Fruit fly (Drosophila melanogaster) whole organism, embryonic: ENCODE data around the gene Ets97D.

ENCODE experiments used
- ATbp ChIP-seq: fragments of 200-800 bp; sonication (Bioruptor generic); optimal IDR thresholded peaks from 2 replicates; lab custom pipeline; 2017; ENCODE audit warnings: missing biosample characterization, mild to moderate bottlenecking, missing genetic modification characterization, missing genetic modification reagents
- B-H1 ChIP-seq: fragments of 200-800 bp; sonication (Bioruptor generic); IDR thresholded peaks from 3 replicates; pipeline ENCODE4 v1.3.6; 2022; ENCODE audit warnings: missing biosample characterization, missing genetic modification characterization
- Bdp1 ChIP-seq: fragments of 200-800 bp; sonication (Bioruptor generic); optimal IDR thresholded peaks from 3 replicates; lab custom pipeline; 2016; ENCODE audit warnings: missing biosample characterization, missing genetic modification characterization
- CG10366 ChIP-seq: fragments of 200-800 bp; sonication (Bioruptor generic); IDR thresholded peaks from 2 replicates; pipeline ENCODE4 v1.3.6; 2022; ENCODE audit warnings: missing biosample characterization, missing genetic modification characterization
- CG11504 ChIP-seq: fragments of 200-800 bp; sonication (Bioruptor generic); optimal IDR thresholded peaks from 3 replicates; lab custom pipeline; 2019; ENCODE audit warnings: missing biosample characterization, mild to moderate bottlenecking, missing genetic modification characterization, moderate library complexity
- CG12236 ChIP-seq: fragments of 200-800 bp; sonication (Bioruptor generic); optimal IDR thresholded peaks from 2 replicates; lab custom pipeline; 2016; ENCODE audit warnings: missing biosample characterization, missing genetic modification characterization
- CG12744 ChIP-seq: fragments of 200-800 bp; sonication (Bioruptor generic); optimal IDR thresholded peaks from 2 replicates; lab custom pipeline; 2016; ENCODE audit warnings: missing biosample characterization, missing genetic modification characterization
- CG1603 ChIP-seq: fragments of 200-800 bp; sonication (Bioruptor generic); optimal IDR thresholded peaks from 2 replicates; lab custom pipeline; 2019; ENCODE audit warnings: missing biosample characterization, mild to moderate bottlenecking, missing genetic modification characterization, moderate library complexity
- CG1647 ChIP-seq: fragments of 200-800 bp; sonication (Bioruptor generic); optimal IDR thresholded peaks from 3 replicates; lab custom pipeline; 2016; ENCODE audit warnings: missing biosample characterization, missing genetic modification characterization
- CG16815 ChIP-seq: fragments of 200-800 bp; sonication (Bioruptor generic); optimal IDR thresholded peaks from 3 replicates; lab custom pipeline; 2017; ENCODE audit warnings: missing biosample characterization, mild to moderate bottlenecking, missing genetic modification characterization
- CG34376 ChIP-seq: fragments of 200-800 bp; sonication (Bioruptor generic); optimal IDR thresholded peaks from 2 replicates; lab custom pipeline; 2018; ENCODE audit warnings: missing biosample characterization, mild to moderate bottlenecking, missing genetic modification characterization
- CG4404 ChIP-seq: fragments of 200-800 bp; sonication (Bioruptor generic); IDR thresholded peaks from 2 replicates; pipeline ENCODE4 v1.3.6; 2022; ENCODE audit warnings: missing biosample characterization, missing genetic modification characterization
- CG4707 ChIP-seq: fragments of 200-800 bp; sonication (Bioruptor generic); optimal IDR thresholded peaks from 2 replicates; lab custom pipeline; 2018; ENCODE audit warnings: missing biosample characterization, mild to moderate bottlenecking, missing genetic modification characterization, moderate library complexity
- CG4730 ChIP-seq: fragments of 200-800 bp; sonication (Bioruptor generic); IDR thresholded peaks from 2 replicates; pipeline ENCODE4 v1.3.6; 2022; ENCODE audit warnings: missing biosample characterization, missing genetic modification characterization
- CG4820 ChIP-seq: fragments of 200-800 bp; sonication (Bioruptor generic); optimal IDR thresholded peaks from 3 replicates; lab custom pipeline; 2016; ENCODE audit warnings: missing biosample characterization, missing genetic modification characterization
- CG5953 ChIP-seq: fragments of 200-800 bp; sonication (Bioruptor generic); IDR thresholded peaks from 2 replicates; pipeline ENCODE4 v1.3.6; 2022; ENCODE audit warnings: missing biosample characterization, missing genetic modification characterization
- CG6791 ChIP-seq: fragments of 200-800 bp; sonication (Bioruptor generic); IDR thresholded peaks from 3 replicates; pipeline ENCODE4 v1.3.6; 2022; ENCODE audit warnings: missing biosample characterization, missing genetic modification characterization; ENCODE audit not compliant: partially characterized antibody
- CG7928 ChIP-seq: fragments of 200-800 bp; sonication (Bioruptor generic); optimal IDR thresholded peaks from 2 replicates; lab custom pipeline; 2017; ENCODE audit warnings: missing biosample characterization, mild to moderate bottlenecking, missing genetic modification characterization
- CG9215 ChIP-seq: fragments of 200-800 bp; sonication (Bioruptor generic); IDR thresholded peaks from 2 replicates; pipeline ENCODE4 v1.3.6; 2022; ENCODE audit warnings: missing biosample characterization, missing genetic modification characterization
- CG9437 ChIP-seq: fragments of 200-800 bp; sonication (Bioruptor generic); optimal IDR thresholded peaks from 2 replicates; lab custom pipeline; 2018; ENCODE audit warnings: missing biosample characterization, mild to moderate bottlenecking, missing genetic modification characterization
- CG9876 ChIP-seq: fragments of 200-800 bp; sonication (Bioruptor generic); optimal IDR thresholded peaks from 2 replicates; lab custom pipeline; 2016; ENCODE audit warnings: missing biosample characterization, missing genetic modification characterization
- CTCF ChIP-seq: fragments of 200-800 bp; sonication (Bioruptor generic); optimal IDR thresholded peaks from 2 replicates; lab custom pipeline; 2017; ENCODE audit warnings: missing biosample characterization, mild to moderate bottlenecking, missing genetic modification characterization, moderate library complexity
- CrebB ChIP-seq: fragments of 200-800 bp; sonication (Bioruptor generic); optimal IDR thresholded peaks from 3 replicates; lab custom pipeline; 2018; ENCODE audit warnings: missing biosample characterization, mild to moderate bottlenecking, missing genetic modification characterization
- Eip74EF ChIP-seq, 2 experiments: fragments of 200-800 bp in 1 of 2; fragments of >200 bp in 1 of 2; sonication (Bioruptor generic) in 1 of 2; optimal IDR thresholded peaks; 2 replicates each; lab custom pipeline; 2017 to 2019; ENCODE audit warnings: missing biosample characterization in 2 of 2, missing genetic modification characterization in 2 of 2, mild to moderate bottlenecking in 1 of 2, moderate library complexity in 1 of 2
- HLH3B ChIP-seq: fragments of 200-800 bp; sonication (Bioruptor generic); IDR thresholded peaks from 2 replicates; pipeline ENCODE4 v1.3.6; 2022; ENCODE audit warnings: missing biosample characterization, missing genetic modification characterization
- Hsf ChIP-seq: fragments of 200-800 bp; sonication (Bioruptor generic); optimal IDR thresholded peaks from 3 replicates; lab custom pipeline; 2016; ENCODE audit warnings: missing biosample characterization, missing genetic modification characterization
- Nf-YA ChIP-seq: fragments of 200-800 bp; sonication (Bioruptor generic); IDR thresholded peaks from 2 replicates; pipeline ENCODE4 v1.3.6; 2022; ENCODE audit warnings: missing biosample characterization, missing genetic modification characterization
- Opbp ChIP-seq: fragments of 200-800 bp; sonication (Bioruptor generic); IDR thresholded peaks from 3 replicates; pipeline ENCODE4 v1.3.6; 2022; ENCODE audit warnings: missing biosample characterization, missing genetic modification characterization; ENCODE audit not compliant: partially characterized antibody
- Rx ChIP-seq: fragments of 200-800 bp; sonication (Bioruptor generic); IDR thresholded peaks from 2 replicates; pipeline ENCODE4 v1.3.6; 2022; ENCODE audit warnings: missing biosample characterization, missing genetic modification characterization
- Six4 ChIP-seq: fragments of 200-800 bp; sonication (Bioruptor generic); optimal IDR thresholded peaks from 2 replicates; lab custom pipeline; 2016; ENCODE audit warnings: missing biosample characterization, missing genetic modification characterization
- ab ChIP-seq: fragments of 200-800 bp; sonication (Bioruptor generic); optimal IDR thresholded peaks from 2 replicates; lab custom pipeline; 2016; ENCODE audit warnings: missing biosample characterization, missing genetic modification characterization
- abd-A ChIP-seq: fragments of 200-800 bp; sonication (Bioruptor generic); optimal IDR thresholded peaks from 3 replicates; lab custom pipeline; 2019; ENCODE audit warnings: missing biosample characterization, mild to moderate bottlenecking, missing genetic modification characterization, moderate library complexity
- cad ChIP-seq: fragments of >200 bp; optimal IDR thresholded peaks from 2 replicates; lab custom pipeline; 2017; ENCODE audit warnings: missing biosample characterization, missing genetic modification characterization
- da ChIP-seq: fragments of 200-800 bp; sonication (Bioruptor generic); optimal IDR thresholded peaks from 2 replicates; lab custom pipeline; 2016; ENCODE audit warnings: missing biosample characterization, missing genetic modification characterization
- dan ChIP-seq: fragments of 200-800 bp; sonication (Bioruptor generic); IDR thresholded peaks from 2 replicates; pipeline ENCODE4 v1.3.6; 2022; ENCODE audit warnings: missing biosample characterization, missing genetic modification characterization
- danr ChIP-seq: fragments of 200-800 bp; sonication (Bioruptor generic); IDR thresholded peaks from 2 replicates; pipeline ENCODE4 v1.3.6; 2022; ENCODE audit warnings: missing biosample characterization, missing genetic modification characterization
- dpn ChIP-seq, 2 experiments: fragments of 200-800 bp; sonication (Bioruptor generic); optimal IDR thresholded peaks; 3 replicates each; lab custom pipeline; 2016; ENCODE audit warnings: missing biosample characterization in 2 of 2, missing genetic modification characterization in 2 of 2
- ftz-f1 ChIP-seq: fragments of 200-800 bp; sonication (Bioruptor generic); optimal IDR thresholded peaks from 2 replicates; lab custom pipeline; 2016; ENCODE audit warnings: missing biosample characterization, missing genetic modification characterization
- ham ChIP-seq: fragments of 200-800 bp; sonication (Bioruptor generic); IDR thresholded peaks from 2 replicates; pipeline ENCODE4 v1.3.6; 2022; ENCODE audit warnings: missing biosample characterization, missing genetic modification characterization
- nerfin-2 ChIP-seq: fragments of 200-800 bp; sonication (Bioruptor generic); IDR thresholded peaks from 2 replicates; pipeline ENCODE4 v1.3.6; 2022; ENCODE audit warnings: missing biosample characterization, missing genetic modification characterization; ENCODE audit not compliant: partially characterized antibody
- pb ChIP-seq: fragments of 200-800 bp; sonication (Bioruptor generic); optimal IDR thresholded peaks from 3 replicates; lab custom pipeline; 2016; ENCODE audit warnings: missing biosample characterization, missing genetic modification characterization
- sd ChIP-seq: fragments of 200-800 bp; sonication (Bioruptor generic); optimal IDR thresholded peaks from 3 replicates; lab custom pipeline; 2018; ENCODE audit warnings: missing biosample characterization, mild to moderate bottlenecking, missing genetic modification characterization, moderate library complexity
- seq ChIP-seq: fragments of 200-800 bp; sonication (Bioruptor generic); IDR thresholded peaks from 2 replicates; pipeline ENCODE4 v1.3.6; 2022; ENCODE audit warnings: missing biosample characterization, missing genetic modification characterization
- sisA ChIP-seq: fragments of 200-800 bp; sonication (Bioruptor generic); IDR thresholded peaks from 2 replicates; pipeline ENCODE4 v1.3.6; 2022; ENCODE audit warnings: missing biosample characterization, missing genetic modification characterization
- stc ChIP-seq: fragments of 200-800 bp; sonication (Bioruptor generic); IDR thresholded peaks from 2 replicates; pipeline ENCODE4 v1.3.6; 2022; ENCODE audit warnings: missing biosample characterization, missing genetic modification characterization
- trem ChIP-seq: fragments of 200-800 bp; optimal IDR thresholded peaks from 3 replicates; lab custom pipeline; 2019; ENCODE audit warnings: missing biosample characterization, mild to moderate bottlenecking, missing genetic modification characterization, moderate library complexity
- vnd ChIP-seq: fragments of 200-800 bp; sonication (Bioruptor generic); IDR thresholded peaks from 3 replicates; pipeline ENCODE4 v1.3.6; 2022; ENCODE audit warnings: missing biosample characterization, missing genetic modification characterization; ENCODE audit not compliant: partially characterized antibody
- vvl ChIP-seq: fragments of 200-800 bp; sonication (Bioruptor generic); IDR thresholded peaks from 2 replicates; pipeline ENCODE4 v1.3.6; 2022; ENCODE audit warnings: missing biosample characterization, missing genetic modification characterization
- wdn ChIP-seq: fragments of 200-800 bp; sonication (Bioruptor generic); IDR thresholded peaks from 2 replicates; pipeline ENCODE4 v1.3.6; 2022; ENCODE audit warnings: missing biosample characterization, missing genetic modification characterization
- wek ChIP-seq: fragments of 200-800 bp; sonication (Bioruptor generic); optimal IDR thresholded peaks from 3 replicates; lab custom pipeline; 2018; ENCODE audit warnings: missing biosample characterization, mild to moderate bottlenecking, missing genetic modification characterization, moderate library complexity

Ets97D gene

dm6 chr3R:26881121-26881895 is 31.4 kb downstream of the Ets97D start, which contains the start of the genes ro and T48 (continued):
- TF ChIP-seq HLH3B (GFP tag; lab: Robert Waterston, UW) (0 out of 2 replicates have a peak, but pooled peaks have one; percentile 32), CG4404 (GFP tag; lab: Robert Waterston, UW) (no peak), sd (peak; percentile 57), CG4707 (GFP tag; lab: Kevin White, UChicago) (no peak), Six4 (GFP tag; lab: Kevin White, UChicago) (peak; percentile 31), CG5953 (GFP tag; lab: Robert Waterston, UW) (no peak), wdn (GFP tag; lab: Robert Waterston, UW) (no peak), Bdp1 (GFP tag; lab: Kevin White, UChicago) (peak; percentile 71), CG12236 (no peak), CG4730 (GFP tag; lab: Robert Waterston, UW) (no peak), ham (GFP tag; lab: Robert Waterston, UW) (no peak), CG9437 (no peak), vvl (GFP tag; lab: Robert Waterston, UW) (peak; percentile 70), CG6791 (peak; percentile 72), CG4820 (GFP tag; lab: Kevin White, UChicago) (peak; percentile 21), seq (GFP tag; lab: Robert Waterston, UW) (peak; percentile 80; the same call in 1 of the 2 replicates), dan (no peak), CG1603 (tag; lab: Kevin White, UChicago) (peak; percentile 93), CrebB (tag; lab: Kevin White, UChicago) (peak; percentile 51), nerfin-2 (no peak), da (GFP tag; lab: Kevin White, UChicago) (no peak), Nf-YA (GFP tag; lab: Robert Waterston, UW) (peak; percentile 33; the same call in 1 of the 2 replicates), CG12744 (GFP tag; lab: Kevin White, UChicago) (peak; percentile 83), CG10366 (GFP tag; lab: Robert Waterston, UW) (peak; percentile 10; the same call in 1 of the 2 replicates), CG34376 (peak; percentile 62), ftz-f1 (GFP tag; lab: Kevin White, UChicago) (peak; percentile 65), Opbp (GFP tag; lab: Robert Waterston, UW) (peak; percentile 73), CTCF (GFP tag; lab: Kevin White, UChicago) (peak; percentile 78), CG1647 (peak; percentile 50), sisA (GFP tag; lab: Robert Waterston, UW) (peak; percentile 51), CG16815 (GFP tag; lab: Kevin White, UChicago) (no peak), pb (GFP tag; lab: Kevin White, UChicago) (peak; percentile 38), dpn (GFP tag; optimal IDR thresholded peaks at IDR 0.05; lab: Kevin White, UChicago) (peak; percentile 52 to 76), CG9876 (GFP tag; lab: Kevin White, UChicago) (peak; percentile 77), ATbp (GFP tag; lab: Kevin White, UChicago) (no peak), vnd (0 out of 3 replicates have a peak, but pooled peaks have one; percentile 19), CG7928 (peak; percentile 90), CG11504 (tag; lab: Kevin White, UChicago) (peak; percentile 59), trem (tag; lab: Kevin White, UChicago) (peak; percentile 84), ab (GFP tag; lab: Kevin White, UChicago) (no peak), danr (GFP tag; lab: Robert Waterston, UW) (no peak), Eip74EF (GFP tag; optimal IDR thresholded peaks at IDR 0.05; lab: Kevin White, UChicago) (peak in 1 of 2 experiments; percentile 54), Hsf (GFP tag; lab: Kevin White, UChicago) (peak; percentile 61), wek (GFP tag; lab: Kevin White, UChicago) (no peak), B-H1 (GFP tag; lab: Robert Waterston, UW) (no peak), stc (GFP tag; lab: Robert Waterston, UW) (no peak), cad (GFP tag; lab: Kevin White, UChicago) (no peak), CG9215 (GFP tag; lab: Robert Waterston, UW) (peak; percentile 44; the same call in 1 of the 2 replicates), abd-A (tag; lab: Kevin White, UChicago) (peak; percentile 60), Rx (GFP tag; lab: Robert Waterston, UW) (no peak)
